Fruit fly (Drosophila melanogaster) Kc167 (cell line): Measurements from ENCODE around the gene CG12998.

Experiments used
- h ChIP-seq: fragments of >200 bp; optimal IDR thresholded peaks from 3 replicates; lab custom pipeline; 2018; ENCODE audit warnings: missing external identifiers
- psq ChIP-seq: fragments of >200 bp; optimal IDR thresholded peaks from 2 replicates; lab custom pipeline; 2017; ENCODE audit warnings: missing external identifiers

dm6 chrX:17254094-17254493 is 35.6 kb downstream of the CG12998 start:
- no peak for TF ChIP-seq h (lab: Kevin White, UChicago)
- TF ChIP-seq psq: no peak
